Worm (Caenorhabditis elegans) whole organism, midembryonic: ENCODE data around the gene catp-3.

Source experiments
- flt-1 ChIP-seq: fragments of 200-800 bp; sonication (Bioruptor generic); IDR thresholded peaks from 2 replicates; pipeline ENCODE4 v1.3.6; 2022; ENCODE audit warnings: missing genetic modification characterization, missing compliant biosample characterization
- klf-2 ChIP-seq: fragments of 200-800 bp; sonication (Bioruptor generic); conservative IDR thresholded peaks from 2 replicates; pipeline ENCODE4 v1.3.6; 2022; ENCODE audit warnings: missing genetic modification reagents, missing genetic modification characterization, missing compliant biosample characterization
- med-1 ChIP-seq: sonication (generic microtip); optimal IDR thresholded peaks from 2 replicates; lab custom pipeline; 2017; ENCODE audit warnings: missing genetic modification characterization, mild to moderate bottlenecking, missing compliant biosample characterization, antibody characterized with exemption, missing genetic modification reagents; ENCODE audit not compliant: insufficient read depth

DNA sequence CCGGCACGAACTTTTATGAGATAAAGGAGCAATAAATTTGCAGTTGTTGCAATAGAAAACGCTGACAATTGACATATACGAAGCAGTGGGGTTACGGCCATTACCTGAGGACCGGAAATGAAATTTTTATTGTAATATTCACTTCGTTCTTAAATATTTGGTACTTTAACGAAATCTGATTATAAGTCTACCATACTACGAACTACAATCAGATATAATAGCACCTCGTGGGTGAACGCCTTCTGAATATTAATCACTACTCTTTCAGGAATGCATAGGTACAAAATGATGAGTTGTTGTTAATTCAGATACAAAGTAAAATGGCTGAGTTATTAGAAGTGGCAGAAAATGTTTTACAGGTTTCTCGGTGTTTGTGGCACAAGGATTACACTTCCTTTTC lies 16.6 kb downstream of the catp-3 start, which contains the start of gene str-129:
- TF ChIP-seq klf-2 (GFP tag; lab: Robert Waterston, UW) (no peak), med-1 (GFP tag; lab: Kevin White, UChicago) (no peak), flt-1 (GFP tag; lab: Robert Waterston, UW) (no peak)
